Worm (Caenorhabditis elegans) whole organism, young adult: Measurements from ENCODE around the gene ZC116.1.

Experiments used
- F52B5.7 ChIP-seq: sonication (generic microtip); optimal IDR thresholded peaks from 2 replicates; lab custom pipeline; 2016; ENCODE audit warnings: mild to moderate bottlenecking, missing genetic modification characterization, missing compliant biosample characterization
- F55B11.4 ChIP-seq: sonication (generic microtip); optimal IDR thresholded peaks from 2 replicates; lab custom pipeline; 2016; ENCODE audit warnings: missing compliant biosample characterization, missing genetic modification characterization, borderline replicate concordance; ENCODE audit not compliant: insufficient read depth
- ZK185.1 ChIP-seq: sonication (generic microtip); optimal IDR thresholded peaks from 2 replicates; lab custom pipeline; 2016; ENCODE audit warnings: mild to moderate bottlenecking, missing genetic modification characterization, missing compliant biosample characterization; ENCODE audit not compliant: poor library complexity, severe bottlenecking
- bed-1 ChIP-seq: fragments of 200-800 bp; sonication (Bioruptor generic); IDR thresholded peaks from 2 replicates; pipeline ENCODE4 v1.3.6; 2022; ENCODE audit warnings: missing genetic modification reagents, missing genetic modification characterization, missing compliant biosample characterization
- mes-4 ChIP-seq: sonication (generic microtip); optimal IDR thresholded peaks from 2 replicates; lab custom pipeline; 2016; ENCODE audit warnings: missing genotype, missing genetic modification characterization, missing compliant biosample characterization
- nfya-1 ChIP-seq: sonication (generic microtip); optimal IDR thresholded peaks from 2 replicates; lab custom pipeline; 2017; ENCODE audit warnings: antibody characterized with exemption, missing compliant biosample characterization, missing genetic modification characterization, borderline replicate concordance; ENCODE audit not compliant: insufficient read depth
- nfya-2 ChIP-seq: fragments of 200-800 bp; sonication (Bioruptor generic); IDR thresholded peaks from 2 replicates; pipeline ENCODE4 v1.3.6; 2022; ENCODE audit warnings: missing genetic modification reagents, missing genetic modification characterization, missing compliant biosample characterization
- sea-2 ChIP-seq: fragments of 200-800 bp; sonication (Bioruptor generic); IDR thresholded peaks from 2 replicates; pipeline ENCODE4 v1.3.6; 2022; ENCODE audit warnings: missing genetic modification characterization, missing compliant biosample characterization
- sptf-2 ChIP-seq: fragments of 200-800 bp; sonication (Bioruptor generic); optimal IDR thresholded peaks from 2 replicates; lab custom pipeline; 2018; ENCODE audit warnings: mild to moderate bottlenecking, missing genetic modification characterization, missing compliant biosample characterization
- tlf-1 ChIP-seq: fragments of 200-800 bp; sonication (Bioruptor generic); optimal IDR thresholded peaks from 2 replicates; lab custom pipeline; 2018; ENCODE audit warnings: mild to moderate bottlenecking, missing genetic modification characterization, missing compliant biosample characterization
- unc-130 ChIP-seq: sonication (generic microtip); optimal IDR thresholded peaks from 2 replicates; lab custom pipeline; 2016; ENCODE audit warnings: missing genetic modification reagents, missing genetic modification characterization, missing compliant biosample characterization

- TF ChIP-seq nfya-1 (no peak), tlf-1 (GFP tag; lab: Kevin White, UChicago) (no peak), unc-130 (GFP tag; lab: Kevin White, UChicago) (no peak), sea-2 (GFP tag; lab: Robert Waterston, UW) (no peak), mes-4 (tag; lab: Kevin White, UChicago) (no peak), F52B5.7 (tag; lab: Kevin White, UChicago) (no peak), bed-1 (GFP tag; lab: Robert Waterston, UW) (no peak), ZK185.1 (tag; lab: Kevin White, UChicago) (no peak), nfya-2 (GFP tag; lab: Robert Waterston, UW) (no peak), F55B11.4 (tag; lab: Kevin White, UChicago) (no peak), sptf-2 (GFP tag; lab: Kevin White, UChicago) (no peak)
Measured at ce11 chrV:12584771-12585170, 24.9 kb upstream of the ZC116.1 start.
